Fruit fly (Drosophila melanogaster) whole organism, embryonic: ENCODE results near the gene CG10470.

ENCODE experiments used
- Atf3 ChIP-seq: fragments of 200-800 bp; sonication (Bioruptor generic); optimal IDR thresholded peaks from 3 replicates; lab custom pipeline; 2016; ENCODE audit warnings: missing biosample characterization, missing genetic modification characterization
- Atf6 ChIP-seq: fragments of 200-800 bp; sonication (Bioruptor generic); IDR thresholded peaks from 2 replicates; pipeline ENCODE4 v1.3.6; 2022; ENCODE audit warnings: missing biosample characterization, missing genetic modification characterization
- Blimp-1 ChIP-seq: fragments of 200-800 bp; sonication (Bioruptor generic); optimal IDR thresholded peaks from 3 replicates; lab custom pipeline; 2018; ENCODE audit warnings: missing biosample characterization, missing genetic modification characterization, mild to moderate bottlenecking, moderate library complexity, missing genetic modification reagents
- CG10959 ChIP-seq: fragments of 200-800 bp; sonication (Bioruptor generic); IDR thresholded peaks from 2 replicates; pipeline ENCODE4 v1.3.6; 2022; ENCODE audit warnings: missing biosample characterization, missing genetic modification characterization
- CG12071 ChIP-seq: fragments of 200-800 bp; sonication (Bioruptor generic); optimal IDR thresholded peaks from 3 replicates; lab custom pipeline; 2018; ENCODE audit warnings: missing biosample characterization, mild to moderate bottlenecking, missing genetic modification characterization
- CG13287 ChIP-seq: fragments of 200-800 bp; sonication (Bioruptor generic); IDR thresholded peaks from 2 replicates; pipeline ENCODE4 v1.3.6; 2022; ENCODE audit warnings: missing biosample characterization, missing genetic modification characterization; ENCODE audit not compliant: partially characterized antibody
- CG1529 ChIP-seq: fragments of 200-800 bp; sonication (Bioruptor generic); optimal IDR thresholded peaks from 3 replicates; lab custom pipeline; 2018; ENCODE audit warnings: missing biosample characterization, missing genetic modification characterization
- CG16815 ChIP-seq: fragments of 200-800 bp; sonication (Bioruptor generic); optimal IDR thresholded peaks from 3 replicates; lab custom pipeline; 2017; ENCODE audit warnings: missing biosample characterization, mild to moderate bottlenecking, missing genetic modification characterization
- CG16863 ChIP-seq: fragments of 200-800 bp; sonication (Bioruptor generic); optimal IDR thresholded peaks from 3 replicates; lab custom pipeline; 2016; ENCODE audit warnings: missing biosample characterization, missing genetic modification characterization
- CG17385 ChIP-seq: fragments of 200-800 bp; sonication (Bioruptor generic); optimal IDR thresholded peaks from 3 replicates; lab custom pipeline; 2018; ENCODE audit warnings: missing biosample characterization, mild to moderate bottlenecking, missing genetic modification characterization
- CG2116 ChIP-seq: fragments of 200-800 bp; sonication (Bioruptor generic); optimal IDR thresholded peaks from 3 replicates; lab custom pipeline; 2018; ENCODE audit warnings: missing biosample characterization, mild to moderate bottlenecking, missing genetic modification characterization
- CG4282 ChIP-seq: fragments of 200-800 bp; sonication (Bioruptor generic); optimal IDR thresholded peaks from 2 replicates; lab custom pipeline; 2016; ENCODE audit warnings: missing biosample characterization, missing genetic modification characterization
- CG9609 ChIP-seq: fragments of 200-800 bp; sonication (Bioruptor generic); optimal IDR thresholded peaks from 3 replicates; lab custom pipeline; 2016; ENCODE audit warnings: missing biosample characterization, missing genetic modification characterization
- CG9727 ChIP-seq: fragments of 200-800 bp; sonication (Bioruptor generic); optimal IDR thresholded peaks from 3 replicates; lab custom pipeline; 2017; ENCODE audit warnings: missing biosample characterization, mild to moderate bottlenecking, missing genetic modification characterization
- Camta ChIP-seq: fragments of 200-800 bp; sonication (Bioruptor generic); optimal IDR thresholded peaks from 2 replicates; lab custom pipeline; 2016; ENCODE audit warnings: missing biosample characterization, missing genetic modification characterization
- CrebB ChIP-seq: fragments of 200-800 bp; sonication (Bioruptor generic); optimal IDR thresholded peaks from 3 replicates; lab custom pipeline; 2018; ENCODE audit warnings: missing biosample characterization, mild to moderate bottlenecking, missing genetic modification characterization
- D19B ChIP-seq: fragments of 200-800 bp; sonication (Bioruptor generic); optimal IDR thresholded peaks from 2 replicates; lab custom pipeline; 2017; ENCODE audit warnings: missing biosample characterization, mild to moderate bottlenecking, missing genetic modification characterization
- Dll ChIP-seq: fragments of 200-800 bp; sonication (Bioruptor generic); IDR thresholded peaks from 4 replicates; pipeline ENCODE4 v1.3.6; 2022; ENCODE audit warnings: missing biosample characterization, missing genetic modification characterization; ENCODE audit not compliant: partially characterized antibody
- Doc3 ChIP-seq: fragments of 200-800 bp; sonication (Bioruptor generic); IDR thresholded peaks from 3 replicates; pipeline ENCODE4 v1.3.6; 2022; ENCODE audit warnings: missing biosample characterization, missing genetic modification characterization; ENCODE audit not compliant: partially characterized antibody
- Ets65A ChIP-seq: fragments of 200-800 bp; sonication (Bioruptor generic); peaks from one replicate; lab custom pipeline; 2016; ENCODE audit warnings: missing biosample characterization, missing genetic modification characterization
- Fer1 ChIP-seq: fragments of 200-800 bp; sonication (Bioruptor generic); optimal IDR thresholded peaks from 2 replicates; lab custom pipeline; 2017; ENCODE audit warnings: missing biosample characterization, mild to moderate bottlenecking, missing genetic modification characterization
- HLHmδ ChIP-seq: fragments of 200-800 bp; sonication (Bioruptor generic); optimal IDR thresholded peaks from 2 replicates; lab custom pipeline; 2018; ENCODE audit warnings: missing biosample characterization, mild to moderate bottlenecking, missing genetic modification characterization, moderate library complexity
- Hand ChIP-seq: fragments of 200-800 bp; sonication (Bioruptor generic); optimal IDR thresholded peaks from 2 replicates; lab custom pipeline; 2017; ENCODE audit warnings: mild to moderate bottlenecking, missing biosample characterization, missing genetic modification reagents, missing genetic modification characterization
- Hr39 ChIP-seq: fragments of >200 bp; optimal IDR thresholded peaks from 2 replicates; lab custom pipeline; 2017
- MBD-R2 ChIP-seq: fragments of 200-800 bp; sonication (Bioruptor generic); IDR thresholded peaks from 2 replicates; pipeline ENCODE4 v1.3.6; 2022; ENCODE audit warnings: missing biosample characterization, missing genetic modification characterization
- Max ChIP-seq: fragments of 200-800 bp; sonication (Bioruptor generic); optimal IDR thresholded peaks from 2 replicates; lab custom pipeline; 2016; ENCODE audit warnings: missing biosample characterization, mild to moderate bottlenecking, missing genetic modification characterization
- Nf-YA ChIP-seq: fragments of 200-800 bp; sonication (Bioruptor generic); IDR thresholded peaks from 2 replicates; pipeline ENCODE4 v1.3.6; 2022; ENCODE audit warnings: missing biosample characterization, missing genetic modification characterization
- Optix ChIP-seq: fragments of 200-800 bp; sonication (Bioruptor generic); IDR thresholded peaks from 3 replicates; pipeline ENCODE4 v1.3.6; 2022; ENCODE audit warnings: missing biosample characterization, missing genetic modification characterization
- Six4 ChIP-seq: fragments of 200-800 bp; sonication (Bioruptor generic); optimal IDR thresholded peaks from 2 replicates; lab custom pipeline; 2016; ENCODE audit warnings: missing biosample characterization, missing genetic modification characterization
- Sry-β ChIP-seq: fragments of 200-800 bp; sonication (Bioruptor generic); optimal IDR thresholded peaks from 2 replicates; lab custom pipeline; 2018; ENCODE audit warnings: missing biosample characterization, mild to moderate bottlenecking, missing genetic modification characterization, moderate library complexity
- Vsx1 ChIP-seq: fragments of 200-800 bp; sonication (Bioruptor generic); optimal IDR thresholded peaks from 2 replicates; lab custom pipeline; 2017; ENCODE audit warnings: missing biosample characterization, mild to moderate bottlenecking, missing genetic modification characterization, missing genetic modification reagents
- aop ChIP-seq: fragments of 200-800 bp; sonication (Bioruptor generic); IDR thresholded peaks from 2 replicates; pipeline ENCODE4 v1.3.6; 2022; ENCODE audit warnings: missing biosample characterization, missing genetic modification characterization
- bab2 ChIP-seq: fragments of 200-800 bp; sonication (Bioruptor generic); optimal IDR thresholded peaks from 2 replicates; lab custom pipeline; 2016; ENCODE audit warnings: missing biosample characterization, missing genetic modification characterization
- bbx ChIP-seq: fragments of 200-800 bp; sonication (Bioruptor generic); IDR thresholded peaks from 2 replicates; pipeline ENCODE4 v1.3.6; 2022; ENCODE audit warnings: missing biosample characterization, missing genetic modification characterization; ENCODE audit not compliant: partially characterized antibody
- btn ChIP-seq: fragments of 200-800 bp; sonication (Bioruptor generic); optimal IDR thresholded peaks from 2 replicates; lab custom pipeline; 2016; ENCODE audit warnings: missing biosample characterization, missing genetic modification characterization
- cad ChIP-seq: fragments of >200 bp; optimal IDR thresholded peaks from 2 replicates; lab custom pipeline; 2017; ENCODE audit warnings: missing biosample characterization, missing genetic modification characterization
- caup ChIP-seq: fragments of 200-800 bp; sonication (Bioruptor generic); optimal IDR thresholded peaks from 3 replicates; lab custom pipeline; 2017; ENCODE audit warnings: missing biosample characterization, mild to moderate bottlenecking, missing genetic modification characterization, moderate library complexity; ENCODE audit not compliant: severe bottlenecking
- dm ChIP-seq: fragments of 200-800 bp; sonication (Bioruptor generic); optimal IDR thresholded peaks from 3 replicates; lab custom pipeline; 2016; ENCODE audit warnings: missing biosample characterization, missing genetic modification characterization
- ems ChIP-seq: fragments of 200-800 bp; sonication (Bioruptor generic); optimal IDR thresholded peaks from 3 replicates; lab custom pipeline; 2016; ENCODE audit warnings: missing biosample characterization, missing genetic modification characterization
- hb ChIP-seq: fragments of 200-800 bp; sonication (Bioruptor generic); IDR thresholded peaks from 3 replicates; pipeline ENCODE4 v1.3.6; 2022; ENCODE audit warnings: missing biosample characterization, missing genetic modification characterization; ENCODE audit not compliant: partially characterized antibody
- jigr1 ChIP-seq: fragments of 200-800 bp; sonication (Bioruptor generic); IDR thresholded peaks from 3 replicates; pipeline ENCODE4 v1.3.6; 2022; ENCODE audit warnings: missing biosample characterization, missing genetic modification characterization
- jing ChIP-seq: fragments of 200-800 bp; sonication (Bioruptor generic); optimal IDR thresholded peaks from 2 replicates; lab custom pipeline; 2018; ENCODE audit warnings: missing biosample characterization, mild to moderate bottlenecking, missing genetic modification characterization
- ken ChIP-seq: fragments of 200-800 bp; sonication (Bioruptor generic); IDR thresholded peaks from 3 replicates; pipeline ENCODE4 v1.3.6; 2022; ENCODE audit warnings: missing biosample characterization, missing genetic modification characterization
- lbe ChIP-seq: fragments of 200-800 bp; sonication (Bioruptor generic); optimal IDR thresholded peaks from 2 replicates; lab custom pipeline; 2016; ENCODE audit warnings: missing biosample characterization, mild to moderate bottlenecking, missing genetic modification characterization
- mirr ChIP-seq: fragments of 200-800 bp; sonication (Bioruptor generic); optimal IDR thresholded peaks from 3 replicates; lab custom pipeline; 2018; ENCODE audit warnings: missing biosample characterization, mild to moderate bottlenecking, missing genetic modification characterization
- nau ChIP-seq: fragments of 200-800 bp; sonication (Bioruptor generic); optimal IDR thresholded peaks from 3 replicates; lab custom pipeline; 2017; ENCODE audit warnings: missing biosample characterization, mild to moderate bottlenecking, missing genetic modification characterization, missing genetic modification reagents
- peb ChIP-seq: fragments of 200-800 bp; sonication (Bioruptor generic); IDR thresholded peaks from 2 replicates; pipeline ENCODE4 v1.3.6; 2022; ENCODE audit warnings: missing biosample characterization, missing genetic modification characterization
- run ChIP-seq: fragments of 200-800 bp; sonication (Bioruptor generic); optimal IDR thresholded peaks from 3 replicates; lab custom pipeline; 2018; ENCODE audit warnings: missing biosample characterization, mild to moderate bottlenecking, missing genetic modification characterization
- sd ChIP-seq: fragments of 200-800 bp; sonication (Bioruptor generic); optimal IDR thresholded peaks from 3 replicates; lab custom pipeline; 2018; ENCODE audit warnings: missing biosample characterization, mild to moderate bottlenecking, missing genetic modification characterization, moderate library complexity
- ttk ChIP-seq: fragments of 200-800 bp; sonication (Bioruptor generic); IDR thresholded peaks from 2 replicates; pipeline ENCODE4 v2.1.2; 2022; ENCODE audit warnings: missing biosample characterization, missing genetic modification characterization

Gene CG10470

dm6 chr2L:19011895-19012645 lies 36.8 kb upstream of the CG10470 start (continued):
- peak; percentile 21 for TF ChIP-seq Vsx1 (GFP tag; lab: Kevin White, UChicago)
- TF ChIP-seq Blimp-1 (GFP tag; lab: Kevin White, UChicago): peak; percentile 67
- TF ChIP-seq Sry-β: no peak
- no peak for TF ChIP-seq Dll
- TF ChIP-seq CG4282 (GFP tag; lab: Kevin White, UChicago): no peak
- TF ChIP-seq CG9727 (GFP tag; lab: Kevin White, UChicago): peak; percentile 82
- TF ChIP-seq Hand (GFP tag; lab: Kevin White, UChicago): peak; percentile 88
- no peak for TF ChIP-seq CG10959
- peak; percentile 92 for TF ChIP-seq Atf6 (GFP tag; lab: Robert Waterston, UW)
- TF ChIP-seq dm (GFP tag; lab: Kevin White, UChicago): peak; percentile 54
- TF ChIP-seq nau (GFP tag; lab: Kevin White, UChicago): peak; percentile 62
- TF ChIP-seq ems (GFP tag; lab: Kevin White, UChicago): peak; percentile 77
- peak; percentile 76 for TF ChIP-seq CG16863 (GFP tag; lab: Kevin White, UChicago)
- TF ChIP-seq ttk (GFP tag; lab: Robert Waterston, UW): peak; percentile 86
- TF ChIP-seq aop (GFP tag; lab: Robert Waterston, UW): no peak
- no peak for TF ChIP-seq lbe
- TF ChIP-seq D19B (GFP tag; lab: Kevin White, UChicago): peak; percentile 97
- TF ChIP-seq Fer1: peak; percentile 89
- TF ChIP-seq jigr1 (GFP tag; lab: Robert Waterston, UW): peak; percentile 68; the same call in 2 of the 3 replicates
- TF ChIP-seq CG13287: no peak
- peak; percentile 75 for TF ChIP-seq peb (GFP tag; lab: Robert Waterston, UW)
- TF ChIP-seq Nf-YA: peak; percentile 64; the same call in 1 of the 2 replicates
- TF ChIP-seq cad (GFP tag; lab: Kevin White, UChicago): no peak
- TF ChIP-seq hb (GFP tag; lab: Robert Waterston, UW): no peak
- peak; percentile 66 for TF ChIP-seq CG16815 (GFP tag; lab: Kevin White, UChicago)
- no peak for TF ChIP-seq bbx (GFP tag; lab: Robert Waterston, UW)
- TF ChIP-seq btn: peak; percentile 15
- peak; percentile 73 for TF ChIP-seq CrebB (tag; lab: Kevin White, UChicago)
- peak; percentile 86 for TF ChIP-seq bab2 (GFP tag; lab: Kevin White, UChicago)
- peak; percentile 88 for TF ChIP-seq Optix (GFP tag; lab: Robert Waterston, UW)
- TF ChIP-seq caup (GFP tag; lab: Kevin White, UChicago): peak; percentile 82
- peak; percentile 61 for TF ChIP-seq Atf3 (GFP tag; lab: Kevin White, UChicago)
- TF ChIP-seq Doc3 (GFP tag; lab: Robert Waterston, UW): no peak
- TF ChIP-seq CG12071: peak; percentile 74
- TF ChIP-seq Ets65A (GFP tag; lab: Kevin White, UChicago): peak; percentile 94
- TF ChIP-seq HLHmδ (GFP tag; lab: Kevin White, UChicago): no peak
- TF ChIP-seq CG2116 (GFP tag; lab: Kevin White, UChicago): peak; percentile 22
- peak; percentile 41; the same call in 1 of the 2 replicates for TF ChIP-seq MBD-R2 (GFP tag; lab: Robert Waterston, UW)
- TF ChIP-seq Hr39 (lab: Kevin White, UChicago): no peak
- peak; percentile 55 for TF ChIP-seq Max (GFP tag; lab: Kevin White, UChicago)
- TF ChIP-seq CG17385: peak; percentile 79
- peak; percentile 64 for TF ChIP-seq jing (GFP tag; lab: Kevin White, UChicago)
- peak; percentile 88 for TF ChIP-seq mirr
- TF ChIP-seq run (tag; lab: Kevin White, UChicago): peak; percentile 33
- peak; percentile 67 for TF ChIP-seq CG1529 (GFP tag; lab: Kevin White, UChicago)
- TF ChIP-seq CG9609 (GFP tag; lab: Kevin White, UChicago): peak; percentile 83
- peak; percentile 67 for TF ChIP-seq Camta (GFP tag; lab: Kevin White, UChicago)
- TF ChIP-seq Six4: peak; percentile 47
- TF ChIP-seq ken (GFP tag; lab: Robert Waterston, UW): peak; percentile 86
- TF ChIP-seq sd (tag; lab: Kevin White, UChicago): peak; percentile 64
